Worm (Caenorhabditis elegans): ENCODE results near the gene gex-3.

ce11 chrIV:12399983-12400382, 4.2 kb upstream of the gex-3 start:
- TF ChIP-seq F49E8.2 (tag; optimal IDR thresholded peaks at IDR 0.05; ENCODE audit: insufficient read depth): no peak
- no peak for TF ChIP-seq attf-5 (GFP tag; optimal IDR thresholded peaks at IDR 0.05)
- no peak for TF ChIP-seq Y56A3A.18 (GFP tag; IDR thresholded peaks at IDR 0.05)
- TF ChIP-seq F52B5.7 (tag; optimal IDR thresholded peaks at IDR 0.05): no peak
- TF ChIP-seq mel-28 (tag; optimal IDR thresholded peaks at IDR 0.05; ENCODE audit: borderline replicate concordance): no peak
- no peak for TF ChIP-seq snpc-4 (GFP tag; optimal IDR thresholded peaks at IDR 0.05)
- TF ChIP-seq snpc-4 (tag; optimal IDR thresholded peaks at IDR 0.05): no peak
- TF ChIP-seq ama-1 (optimal IDR thresholded peaks at IDR 0.05): no peak
- no peak for TF ChIP-seq ama-1 (GFP tag; optimal IDR thresholded peaks at IDR 0.05)
- no peak for TF ChIP-seq madf-8 (GFP tag; conservative IDR thresholded peaks at IDR 0.05)
- TF ChIP-seq B0261.1 (tag; optimal IDR thresholded peaks at IDR 0.05): no peak

Measured in whole organism, young adult.